Fruit fly (Drosophila melanogaster): Measurements from ENCODE around the gene ocn.

DNA sequence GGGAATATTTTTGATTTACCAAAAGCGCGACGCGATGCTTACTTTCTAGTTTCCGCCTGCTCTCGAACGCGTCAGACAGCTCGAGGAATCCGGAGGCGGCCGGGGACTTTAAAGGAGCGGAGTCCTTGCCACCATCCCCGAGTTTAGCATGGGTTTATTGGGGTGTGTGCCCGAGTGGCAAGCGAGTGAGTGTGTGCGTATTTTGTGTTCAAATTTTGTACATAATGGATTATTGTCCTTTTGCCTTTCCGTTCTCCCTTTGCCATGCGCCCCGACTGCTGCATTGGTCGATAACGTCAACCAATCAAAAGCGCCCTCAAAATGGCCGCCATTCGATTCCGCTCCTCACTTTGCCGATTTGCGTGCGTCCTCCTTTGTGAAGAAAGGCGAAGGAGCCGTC lies 7.5 kb downstream of the ocn start:
- TF ChIP-seq jim (GFP tag; optimal IDR thresholded peaks at IDR 0.05) (no peak), brk (GFP tag; optimal IDR thresholded peaks at IDR 0.05) (no peak), rgr (GFP tag; optimal IDR thresholded peaks at IDR 0.05) (no peak), h (GFP tag; optimal IDR thresholded peaks at IDR 0.05) (no peak), Dfd (GFP tag; optimal IDR thresholded peaks at IDR 0.05) (no peak), woc (GFP tag; optimal IDR thresholded peaks at IDR 0.05) (no peak), Myc (optimal IDR thresholded peaks at IDR 0.05) (no peak), Jra (GFP tag; optimal IDR thresholded peaks at IDR 0.05) (no peak), Rel (GFP tag; optimal IDR thresholded peaks at IDR 0.05) (no peak), Rel (tag; optimal IDR thresholded peaks at IDR 0.05) (no peak), br (GFP tag; optimal IDR thresholded peaks at IDR 0.05) (no peak), foxo (GFP tag; optimal IDR thresholded peaks at IDR 0.05) (no peak), Dif (GFP tag; optimal IDR thresholded peaks at IDR 0.05; ENCODE audit: partially characterized antibody) (no peak), sv (GFP tag; optimal IDR thresholded peaks at IDR 0.05) (no peak), CG9705 (GFP tag; optimal IDR thresholded peaks at IDR 0.05) (no peak)

Measured in whole organism, wandering third instar larva.